Worm (Caenorhabditis elegans): ENCODE measurements around the gene sbt-1.

DNA sequence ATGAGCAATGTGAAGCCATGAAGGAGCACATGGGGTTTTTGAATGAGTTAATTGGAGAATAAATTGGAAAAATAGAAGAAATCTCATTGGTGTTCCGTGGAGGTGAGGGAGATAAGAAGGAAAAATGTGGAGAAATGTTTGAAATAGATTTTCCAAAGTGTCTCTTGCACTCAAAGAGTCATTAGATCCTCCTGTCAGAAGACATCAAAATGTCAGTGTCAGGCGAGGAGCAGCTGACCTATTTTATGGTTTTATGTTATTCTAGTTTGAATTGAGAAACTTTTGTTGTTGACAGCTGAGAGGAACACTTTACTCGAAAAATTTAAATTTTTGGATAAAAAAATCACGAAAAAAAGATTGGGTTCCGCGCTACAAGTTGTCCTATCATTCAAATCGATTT is 21.9 kb upstream of the sbt-1 start, which contains the start of gene clec-264:
- TF ChIP-seq unc-130 (tag; optimal IDR thresholded peaks at IDR 0.05) (no peak), skn-1 (tag; optimal IDR thresholded peaks at IDR 0.05) (no peak), irx-1 (tag; optimal IDR thresholded peaks at IDR 0.05) (no peak), ceh-90 (tag; optimal IDR thresholded peaks at IDR 0.05) (no peak), lin-14 (GFP tag; optimal IDR thresholded peaks at IDR 0.05) (no peak), tbx-2 (tag; optimal IDR thresholded peaks at IDR 0.05) (no peak), lsy-2 (tag; optimal IDR thresholded peaks at IDR 0.05) (no peak)

Measured in whole organism, L1 larva.